Worm (Caenorhabditis elegans): ENCODE data around the gene vms-1.

DNA sequence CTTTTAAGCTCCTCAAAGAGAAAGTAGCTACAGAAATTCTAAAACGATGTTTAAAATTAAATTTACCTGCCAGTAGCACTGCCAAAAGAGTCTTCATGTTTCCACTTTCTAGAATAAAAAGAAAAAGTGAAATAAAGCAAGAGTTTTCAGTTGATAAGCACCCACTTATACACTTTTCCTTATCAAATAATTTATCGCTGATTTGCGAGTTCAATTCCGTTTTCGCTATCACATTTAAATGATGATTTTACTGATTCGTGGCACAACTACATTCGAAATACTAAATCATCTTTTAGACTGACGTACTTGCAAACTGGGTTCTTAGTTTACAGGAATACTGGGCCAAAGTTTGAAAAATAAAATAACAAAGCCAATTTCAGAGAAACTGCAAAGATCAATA, 37.4 kb upstream of the vms-1 start, which contains the start of gene K12H4.7:
- TF ChIP-seq him-1 (tag; optimal IDR thresholded peaks at IDR 0.05) (no peak), dao-5 (tag; optimal IDR thresholded peaks at IDR 0.05) (no peak), W03F9.2 (tag; optimal IDR thresholded peaks at IDR 0.05) (no peak)
